Worm (Caenorhabditis elegans) whole organism, L3 larva: ENCODE results near the gene T11B7.5.

Experiments used
- ceh-28 ChIP-seq: fragments of 150-350 bp; optimal IDR thresholded peaks from 2 replicates; lab custom pipeline; 2014; ENCODE audit warnings: missing biosample characterization, missing genetic modification reagents, missing genetic modification characterization
- ceh-82 ChIP-seq: fragments of 150-350 bp; optimal IDR thresholded peaks from 2 replicates; lab custom pipeline; 2014; ENCODE audit warnings: missing biosample characterization, missing genetic modification characterization
- ceh-9 ChIP-seq: sonication (generic microtip); optimal IDR thresholded peaks from 2 replicates; lab custom pipeline; 2018; ENCODE audit warnings: missing biosample characterization, missing genetic modification characterization
- daf-12 ChIP-seq: fragments of 150-350 bp; optimal IDR thresholded peaks from 2 replicates; lab custom pipeline; 2014; ENCODE audit warnings: missing biosample characterization, missing genetic modification reagents, missing genetic modification characterization
- egl-27 ChIP-seq: sonication (generic microtip); optimal IDR thresholded peaks from 4 replicates; lab custom pipeline; 2017; ENCODE audit warnings: missing biosample characterization, missing genetic modification reagents, missing genetic modification characterization
- egl-5 ChIP-seq: fragments of 150-350 bp; optimal IDR thresholded peaks from 2 replicates; lab custom pipeline; 2017; ENCODE audit warnings: missing biosample characterization, missing genetic modification reagents, missing genetic modification characterization, inconsistent platforms
- elt-1 ChIP-seq: fragments of 150-350 bp; optimal IDR thresholded peaks from 2 replicates; lab custom pipeline; 2014; ENCODE audit warnings: missing biosample characterization, missing genetic modification characterization
- elt-2 ChIP-seq: sonication (generic microtip); optimal IDR thresholded peaks from 2 replicates; lab custom pipeline; 2016; ENCODE audit warnings: missing genetic modification reagents, mild to moderate bottlenecking, missing genetic modification characterization, missing compliant biosample characterization
- eor-1 ChIP-seq, 2 experiments: fragments of 150-350 bp; optimal IDR thresholded peaks; 2 replicates each; lab custom pipeline; 2014 to 2018; ENCODE audit warnings: missing biosample characterization in 2 of 2, missing genetic modification characterization in 2 of 2
- fkh-10 ChIP-seq: sonication (generic microtip); optimal IDR thresholded peaks from 2 replicates; lab custom pipeline; 2017; ENCODE audit warnings: missing biosample characterization, missing genetic modification reagents, missing genetic modification characterization
- fkh-2 ChIP-seq: fragments of 150-350 bp; optimal IDR thresholded peaks from 2 replicates; lab custom pipeline; 2014; ENCODE audit warnings: missing biosample characterization, missing genetic modification reagents, missing genetic modification characterization
- fos-1 ChIP-seq: fragments of 150-350 bp; optimal IDR thresholded peaks from 2 replicates; lab custom pipeline; 2014; ENCODE audit warnings: missing biosample characterization, missing genetic modification characterization
- hmg-11 ChIP-seq: sonication (generic microtip); optimal IDR thresholded peaks from 2 replicates; lab custom pipeline; 2016; ENCODE audit warnings: missing genetic modification characterization, missing compliant biosample characterization
- jun-1 ChIP-seq: fragments of 150-350 bp; optimal IDR thresholded peaks from 2 replicates; lab custom pipeline; 2014; ENCODE audit warnings: missing biosample characterization, missing genetic modification reagents, missing genetic modification characterization
- lin-39 ChIP-seq: fragments of 150-350 bp; optimal IDR thresholded peaks from 2 replicates; lab custom pipeline; 2018; ENCODE audit warnings: missing biosample characterization, missing genetic modification reagents, missing genetic modification characterization
- lsy-12 ChIP-seq: sonication (generic microtip); optimal IDR thresholded peaks from 2 replicates; lab custom pipeline; 2016; ENCODE audit warnings: mild to moderate bottlenecking, missing genetic modification characterization, missing compliant biosample characterization
- mdl-1 ChIP-seq: fragments of 150-350 bp; optimal IDR thresholded peaks from 2 replicates; lab custom pipeline; 2014; ENCODE audit warnings: missing biosample characterization, missing genetic modification characterization
- mml-1 ChIP-seq: fragments of 150-350 bp; sonication (generic microtip); optimal IDR thresholded peaks from 3 replicates; lab custom pipeline; 2014; ENCODE audit warnings: missing biosample characterization, missing genetic modification characterization
- nfya-1 ChIP-seq: sonication (generic microtip); optimal IDR thresholded peaks from 2 replicates; lab custom pipeline; 2017; ENCODE audit warnings: missing genetic modification characterization, mild to moderate bottlenecking, missing compliant biosample characterization, antibody characterized with exemption, moderate library complexity; ENCODE audit not compliant: insufficient read depth
- nhr-11 ChIP-seq: fragments of 150-350 bp; optimal IDR thresholded peaks from 2 replicates; lab custom pipeline; 2014; ENCODE audit warnings: missing biosample characterization, missing genetic modification characterization
- nhr-12 ChIP-seq: fragments of 150-350 bp; optimal IDR thresholded peaks from 2 replicates; lab custom pipeline; 2014; ENCODE audit warnings: missing biosample characterization, missing genetic modification characterization
- nhr-23 ChIP-seq: fragments of 150-350 bp; optimal IDR thresholded peaks from 2 replicates; lab custom pipeline; 2014; ENCODE audit warnings: missing biosample characterization, missing genetic modification reagents, missing genetic modification characterization
- nhr-237 ChIP-seq: fragments of 150-350 bp; optimal IDR thresholded peaks from 2 replicates; lab custom pipeline; 2014; ENCODE audit warnings: missing biosample characterization, missing genetic modification characterization
- nhr-25 ChIP-seq: sonication (generic microtip); optimal IDR thresholded peaks from 2 replicates; lab custom pipeline; 2017; ENCODE audit warnings: missing biosample characterization, missing genetic modification characterization
- nhr-28 ChIP-seq: fragments of 150-350 bp; optimal IDR thresholded peaks from 2 replicates; lab custom pipeline; 2014; ENCODE audit warnings: missing biosample characterization, missing genetic modification characterization
- nhr-43 ChIP-seq: sonication (generic microtip); optimal IDR thresholded peaks from 2 replicates; lab custom pipeline; 2016; ENCODE audit warnings: mild to moderate bottlenecking, missing genetic modification characterization, missing compliant biosample characterization; ENCODE audit not compliant: poor library complexity, severe bottlenecking
- nhr-67 ChIP-seq: fragments of 150-350 bp; optimal IDR thresholded peaks from 2 replicates; lab custom pipeline; 2014; ENCODE audit warnings: missing biosample characterization, missing genetic modification characterization
- nhr-76 ChIP-seq: fragments of 150-350 bp; sonication (generic microtip); optimal IDR thresholded peaks from 5 replicates; lab custom pipeline; 2014; ENCODE audit warnings: missing biosample characterization, missing genetic modification characterization
- pha-4 ChIP-seq: fragments of 150-350 bp; optimal IDR thresholded peaks from 2 replicates; lab custom pipeline; 2014; ENCODE audit warnings: missing biosample characterization, missing genetic modification reagents, missing genetic modification characterization
- pqm-1 ChIP-seq: fragments of 150-350 bp; optimal IDR thresholded peaks from 2 replicates; lab custom pipeline; 2017; ENCODE audit warnings: missing biosample characterization, missing genetic modification characterization, inconsistent platforms
- snpc-4 ChIP-seq: fragments of 150-350 bp; optimal IDR thresholded peaks from 2 replicates; lab custom pipeline; 2014; ENCODE audit warnings: missing biosample characterization, missing genetic modification characterization
- tbx-2 ChIP-seq: sonication (generic microtip); optimal IDR thresholded peaks from 2 replicates; lab custom pipeline; 2016; ENCODE audit warnings: mild to moderate bottlenecking, missing genetic modification characterization, missing compliant biosample characterization
- unc-39 ChIP-seq: sonication (generic microtip); optimal IDR thresholded peaks from 4 replicates; lab custom pipeline; 2017; ENCODE audit warnings: missing biosample characterization, missing genetic modification characterization
- unc-62 ChIP-seq: fragments of 150-350 bp; sonication (generic microtip); optimal IDR thresholded peaks from 4 replicates; lab custom pipeline; 2014; ENCODE audit warnings: missing biosample characterization, missing genetic modification reagents, missing genetic modification characterization
- zag-1 ChIP-seq: fragments of 150-350 bp; optimal IDR thresholded peaks from 2 replicates; lab custom pipeline; 2014; ENCODE audit warnings: missing biosample characterization, missing genetic modification characterization
- ztf-4 ChIP-seq: fragments of 150-350 bp; optimal IDR thresholded peaks from 2 replicates; lab custom pipeline; 2014; ENCODE audit warnings: missing biosample characterization, missing genetic modification characterization

T11B7.5 gene

DNA sequence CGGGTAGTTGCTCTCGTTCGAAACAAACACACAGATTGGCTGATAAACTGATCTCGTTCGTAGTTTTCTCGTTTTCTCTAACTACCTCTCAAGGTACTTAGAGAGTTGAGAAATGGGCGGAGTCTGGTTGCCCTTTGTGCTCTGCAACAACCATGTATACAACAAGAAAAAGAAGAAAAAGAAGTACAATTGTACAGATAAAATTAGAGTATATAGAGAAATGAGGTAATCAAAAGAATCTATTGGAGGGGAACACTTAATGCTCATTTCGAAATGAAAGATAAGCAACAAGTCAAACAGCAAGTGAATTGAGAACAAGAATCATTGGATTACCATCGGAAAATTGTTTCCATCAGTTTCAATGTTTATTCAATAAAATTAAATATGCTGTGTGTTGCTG lies 9.5 kb upstream of the T11B7.5 start, which contains the start of gene C09G9.1:
Gene C09G9.1 (minus strand): TSS at position 143 of the 400 bp plus-strand sequence.
- TF ChIP-seq snpc-4 (tag; lab: Kevin White, UChicago), result no peak
- TF ChIP-seq elt-2 (tag; lab: Kevin White, UChicago), result peak; percentile 67
- TF ChIP-seq pha-4 (tag; lab: Kevin White, UChicago), result peak; percentile 44
- TF ChIP-seq nhr-237 (tag; lab: Kevin White, UChicago), result no peak

DNA sequence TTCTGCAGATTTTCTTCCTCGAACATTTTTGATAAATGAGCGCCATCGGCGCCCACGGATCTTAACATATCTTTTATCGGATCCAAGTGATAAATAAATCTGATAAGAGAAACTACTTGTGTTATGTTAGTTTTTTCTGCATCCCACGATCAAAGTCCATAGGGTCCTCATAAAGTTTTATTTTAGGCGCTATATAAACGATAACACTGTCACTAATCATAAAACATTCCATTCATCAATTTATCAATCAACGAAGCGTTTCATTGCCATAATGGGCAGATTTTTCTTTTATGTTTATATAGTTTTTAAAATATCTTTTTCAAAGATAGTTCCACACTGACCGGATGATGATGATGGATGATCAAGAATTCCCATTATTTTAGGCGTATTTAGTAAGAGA lies 8.8 kb upstream of the T11B7.5 start:
- TF ChIP-seq nhr-23, result peak; percentile 13
- TF ChIP-seq hmg-11 (tag; lab: Kevin White, UChicago), result no peak
- no peak for TF ChIP-seq tbx-2

DNA sequence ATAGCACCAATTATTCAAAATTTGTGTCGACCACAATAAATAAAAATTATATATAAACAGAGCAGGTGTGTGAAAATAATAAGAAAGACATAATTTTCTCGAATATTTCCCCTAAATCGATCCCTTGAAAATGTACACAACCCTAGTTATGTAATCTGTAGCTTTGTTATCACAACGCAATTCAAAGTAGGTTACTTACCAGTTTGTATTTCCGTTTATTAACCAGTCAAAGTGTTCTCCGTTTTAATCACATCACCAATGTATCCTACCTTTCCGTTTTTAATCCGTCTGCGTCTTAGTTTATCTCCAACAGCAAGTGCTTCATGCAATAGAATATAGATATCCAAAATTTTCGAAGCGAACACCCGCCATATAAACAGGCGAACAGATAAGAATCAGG lies 2.6 kb downstream of the T11B7.5 start:
- TF ChIP-seq nhr-67 (no peak), nhr-28 (tag; lab: Kevin White, UChicago) (no peak), nhr-25 (no peak), ztf-4 (no peak), egl-27 (no peak), mdl-1 (tag; lab: Kevin White, UChicago) (no peak), hmg-11 (tag; lab: Kevin White, UChicago) (no peak), nhr-237 (tag; lab: Kevin White, UChicago) (no peak), mml-1 (tag; lab: Kevin White, UChicago) (no peak), lin-39 (no peak), egl-5 (tag; lab: Kevin White, UChicago) (no peak), unc-39 (no peak), nfya-1 (tag; lab: Kevin White, UChicago) (no peak), ceh-28 (tag; lab: Kevin White, UChicago) (no peak), nhr-11 (tag; lab: Kevin White, UChicago) (no peak), pha-4 (tag; lab: Kevin White, UChicago) (no peak), nhr-43 (no peak), ceh-9 (tag; lab: Kevin White, UChicago) (no peak), zag-1 (tag; lab: Kevin White, UChicago) (no peak)

DNA sequence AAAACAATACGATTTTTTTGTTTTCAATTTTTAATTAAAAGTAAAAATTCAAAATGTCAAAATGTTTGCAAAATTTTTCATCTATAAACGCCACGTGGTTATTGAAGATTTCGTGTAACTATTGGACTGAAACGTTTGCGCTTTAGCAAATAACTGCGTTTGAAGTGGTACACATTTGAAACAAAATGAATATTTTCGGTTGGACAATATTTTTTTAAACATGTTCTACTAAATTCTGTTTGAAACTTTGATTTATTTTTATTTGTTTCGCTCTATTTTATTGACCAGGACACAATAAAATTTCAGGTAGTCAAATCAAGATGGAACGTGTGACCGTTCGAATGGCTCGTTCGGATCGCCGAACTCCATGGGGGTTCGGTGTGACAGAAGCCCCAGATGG lies 3.7 kb downstream of the T11B7.5 start, which contains the start of gene alp-1:
Gene alp-1 (plus strand): TSS at position 301 of the 400 bp plus-strand sequence.
- TF ChIP-seq daf-12 (tag; lab: Kevin White, UChicago) (no peak), zag-1 (tag; lab: Kevin White, UChicago) (no peak), lsy-12 (tag; lab: Kevin White, UChicago) (no peak), ceh-9 (tag; lab: Kevin White, UChicago) (no peak), elt-1 (tag; lab: Kevin White, UChicago) (no peak), nhr-11 (tag; lab: Kevin White, UChicago) (no peak), fos-1 (no peak), nhr-23 (no peak), nhr-25 (no peak), egl-27 (no peak), nhr-76 (tag; lab: Kevin White, UChicago) (no peak), nhr-237 (tag; lab: Kevin White, UChicago) (no peak), jun-1 (tag; lab: Kevin White, UChicago) (no peak), fkh-2 (tag; lab: Kevin White, UChicago) (no peak), ceh-82 (tag; lab: Kevin White, UChicago) (no peak)
- TF ChIP-seq, all 47 proteins: peak for 0

- no peak for TF ChIP-seq nhr-23
- no peak for TF ChIP-seq lsy-12 (tag; lab: Kevin White, UChicago)
- TF ChIP-seq fkh-10 (GFP tag; lab: Kevin White, UChicago), result no peak
- no peak for TF ChIP-seq nhr-28 (tag; lab: Kevin White, UChicago)
- TF ChIP-seq mml-1 (tag; lab: Kevin White, UChicago), result no peak
- TF ChIP-seq snpc-4 (tag; lab: Kevin White, UChicago), result no peak
- no peak for TF ChIP-seq unc-39
- no peak for TF ChIP-seq mdl-1 (tag; lab: Kevin White, UChicago)
- TF ChIP-seq daf-12 (tag; lab: Kevin White, UChicago), result no peak
- no peak for TF ChIP-seq nhr-76 (tag; lab: Kevin White, UChicago)
- TF ChIP-seq lin-39, result no peak
- no peak for TF ChIP-seq pqm-1 (tag; lab: Kevin White, UChicago)
- TF ChIP-seq nhr-67, result no peak
- TF ChIP-seq unc-62, result no peak
- TF ChIP-seq nhr-237 (tag; lab: Kevin White, UChicago), result no peak
- no peak for TF ChIP-seq eor-1 (tag; optimal IDR thresholded peaks at IDR 0.05; lab: Kevin White, UChicago)
- no peak for TF ChIP-seq nhr-12 (tag; lab: Kevin White, UChicago)
- TF ChIP-seq nhr-43, result no peak
Observed at ce11 chrIV:8850807-8851206, 5.1 kb downstream of the T11B7.5 start.
